Worm (Caenorhabditis elegans) whole organism, late embryonic: ENCODE data around the gene C17G10.6.

Experiments used
- C38D4.7 ChIP-seq: fragments of 200-800 bp; sonication (Bioruptor generic); optimal IDR thresholded peaks from 2 replicates; lab custom pipeline; 2018; ENCODE audit warnings: mild to moderate bottlenecking, missing genetic modification characterization, moderate library complexity, missing compliant biosample characterization
- F13H6.1 ChIP-seq: sonication (generic microtip); optimal IDR thresholded peaks from 2 replicates; lab custom pipeline; 2016; ENCODE audit warnings: missing genetic modification characterization, missing compliant biosample characterization
- K09A11.1 ChIP-seq: sonication (generic microtip); optimal IDR thresholded peaks from 2 replicates; lab custom pipeline; 2017; ENCODE audit warnings: antibody characterized with exemption, mild to moderate bottlenecking, missing genetic modification characterization, missing compliant biosample characterization; ENCODE audit not compliant: insufficient read depth
- T23F11.4 ChIP-seq: fragments of 200-800 bp; sonication (Bioruptor generic); optimal IDR thresholded peaks from 2 replicates; lab custom pipeline; 2018; ENCODE audit warnings: mild to moderate bottlenecking, missing genetic modification characterization, missing compliant biosample characterization
- Y22D7AL.16 ChIP-seq: sonication (generic microtip); optimal IDR thresholded peaks from 2 replicates; lab custom pipeline; 2016; ENCODE audit warnings: missing genetic modification characterization, missing compliant biosample characterization
- ahr-1 ChIP-seq: sonication (generic microtip); optimal IDR thresholded peaks from 2 replicates; lab custom pipeline; 2016; ENCODE audit warnings: missing genetic modification characterization, missing compliant biosample characterization
- ama-1 ChIP-seq: fragments of 150-350 bp; optimal IDR thresholded peaks from 2 replicates; lab custom pipeline; 2014
- ceh-14 ChIP-seq: sonication (generic microtip); optimal IDR thresholded peaks from 2 replicates; lab custom pipeline; 2016; ENCODE audit warnings: missing genotype, missing genetic modification characterization, missing compliant biosample characterization
- ceh-18 ChIP-seq: sonication (generic microtip); optimal IDR thresholded peaks from 2 replicates; lab custom pipeline; 2016; ENCODE audit warnings: missing genetic modification characterization, missing compliant biosample characterization
- ceh-2 ChIP-seq: sonication (generic microtip); optimal IDR thresholded peaks from 2 replicates; lab custom pipeline; 2016; ENCODE audit warnings: missing genotype, missing genetic modification characterization, missing compliant biosample characterization
- ceh-24 ChIP-seq: sonication (generic microtip); optimal IDR thresholded peaks from 2 replicates; lab custom pipeline; 2016; ENCODE audit warnings: mild to moderate bottlenecking, missing genetic modification characterization, missing compliant biosample characterization
- ceh-30 ChIP-seq: fragments of 150-350 bp; optimal IDR thresholded peaks from 2 replicates; lab custom pipeline; 2014; ENCODE audit warnings: missing biosample characterization, missing genetic modification characterization
- ceh-31 ChIP-seq: sonication (generic microtip); optimal IDR thresholded peaks from 2 replicates; lab custom pipeline; 2016; ENCODE audit warnings: missing genetic modification characterization, missing compliant biosample characterization
- ceh-34 ChIP-seq: sonication (generic microtip); optimal IDR thresholded peaks from 2 replicates; lab custom pipeline; 2016; ENCODE audit warnings: mild to moderate bottlenecking, missing genetic modification characterization, missing compliant biosample characterization
- che-1 ChIP-seq: sonication (generic microtip); optimal IDR thresholded peaks from 2 replicates; lab custom pipeline; 2016; ENCODE audit warnings: mild to moderate bottlenecking, missing genetic modification characterization, missing compliant biosample characterization
- dmd-4 ChIP-seq: sonication (generic microtip); optimal IDR thresholded peaks from 2 replicates; lab custom pipeline; 2016; ENCODE audit warnings: borderline replicate concordance, missing genetic modification characterization, missing compliant biosample characterization
- dve-1 ChIP-seq: sonication (generic microtip); optimal IDR thresholded peaks from 2 replicates; lab custom pipeline; 2017; ENCODE audit warnings: antibody characterized with exemption, mild to moderate bottlenecking, missing genetic modification characterization, missing compliant biosample characterization
- elt-4 ChIP-seq: sonication (generic microtip); optimal IDR thresholded peaks from 2 replicates; lab custom pipeline; 2016; ENCODE audit warnings: missing genetic modification characterization, missing compliant biosample characterization
- fax-1 ChIP-seq: sonication (generic microtip); optimal IDR thresholded peaks from 2 replicates; lab custom pipeline; 2016; ENCODE audit warnings: missing genotype, missing genetic modification characterization, missing compliant biosample characterization
- fkh-10 ChIP-seq: fragments of 150-350 bp; optimal IDR thresholded peaks from 2 replicates; lab custom pipeline; 2014; ENCODE audit warnings: missing biosample characterization, missing genetic modification reagents, missing genetic modification characterization
- fkh-6 ChIP-seq: sonication (generic microtip); optimal IDR thresholded peaks from 2 replicates; lab custom pipeline; 2016; ENCODE audit warnings: missing genetic modification characterization, missing compliant biosample characterization
- gmeb-2 ChIP-seq: sonication (generic microtip); optimal IDR thresholded peaks from 2 replicates; lab custom pipeline; 2016; ENCODE audit warnings: missing genetic modification characterization, inconsistent platforms, missing compliant biosample characterization
- hlh-13 ChIP-seq: fragments of 200-800 bp; sonication (Bioruptor generic); optimal IDR thresholded peaks from 2 replicates; lab custom pipeline; 2018; ENCODE audit warnings: mild to moderate bottlenecking, missing genetic modification characterization, missing compliant biosample characterization
- hlh-30 ChIP-seq: sonication (generic microtip); optimal IDR thresholded peaks from 2 replicates; lab custom pipeline; 2017; ENCODE audit warnings: antibody characterized with exemption, missing genetic modification characterization, missing compliant biosample characterization; ENCODE audit not compliant: insufficient read depth
- hlh-8 ChIP-seq: sonication (generic microtip); optimal IDR thresholded peaks from 2 replicates; lab custom pipeline; 2016; ENCODE audit warnings: missing genotype, missing genetic modification characterization, missing compliant biosample characterization
- lim-6 ChIP-seq: sonication (generic microtip); optimal IDR thresholded peaks from 2 replicates; lab custom pipeline; 2016; ENCODE audit warnings: missing genetic modification characterization, missing compliant biosample characterization
- lin-11 ChIP-seq: fragments of 200-800 bp; sonication (Bioruptor generic); optimal IDR thresholded peaks from 2 replicates; lab custom pipeline; 2018; ENCODE audit warnings: mild to moderate bottlenecking, missing genetic modification characterization, missing compliant biosample characterization
- madf-2 ChIP-seq: sonication (generic microtip); optimal IDR thresholded peaks from 2 replicates; lab custom pipeline; 2017; ENCODE audit warnings: missing genetic modification characterization, missing compliant biosample characterization
- mec-3 ChIP-seq: sonication (generic microtip); optimal IDR thresholded peaks from 2 replicates; lab custom pipeline; 2016; ENCODE audit warnings: borderline replicate concordance, missing genetic modification characterization, missing compliant biosample characterization
- nfya-1 ChIP-seq: sonication (generic microtip); optimal IDR thresholded peaks from 2 replicates; lab custom pipeline; 2017; ENCODE audit warnings: missing genetic modification characterization, mild to moderate bottlenecking, missing compliant biosample characterization, antibody characterized with exemption, moderate library complexity
- nhr-232 ChIP-seq: sonication (generic microtip); optimal IDR thresholded peaks from 2 replicates; lab custom pipeline; 2016; ENCODE audit warnings: missing genetic modification characterization, missing compliant biosample characterization
- npax-4 ChIP-seq: sonication (generic microtip); optimal IDR thresholded peaks from 2 replicates; lab custom pipeline; 2016; ENCODE audit warnings: missing genetic modification characterization, missing compliant biosample characterization
- odd-2 ChIP-seq: sonication (generic microtip); optimal IDR thresholded peaks from 2 replicates; lab custom pipeline; 2017; ENCODE audit warnings: antibody characterized with exemption, mild to moderate bottlenecking, missing genetic modification characterization, missing compliant biosample characterization
- pat-9 ChIP-seq: fragments of 200-800 bp; sonication (Bioruptor generic); optimal IDR thresholded peaks from 2 replicates; lab custom pipeline; 2018; ENCODE audit warnings: mild to moderate bottlenecking, missing genetic modification characterization, moderate library complexity, missing compliant biosample characterization
- pros-1 ChIP-seq: fragments of 150-350 bp; optimal IDR thresholded peaks from 2 replicates; lab custom pipeline; 2014; ENCODE audit warnings: missing biosample characterization, missing genetic modification reagents, missing genetic modification characterization
- ref-2 ChIP-seq: sonication (generic microtip); optimal IDR thresholded peaks from 2 replicates; lab custom pipeline; 2016; ENCODE audit warnings: missing genetic modification characterization, missing compliant biosample characterization
- sox-2 ChIP-seq: fragments of 200-800 bp; sonication (Bioruptor generic); IDR thresholded peaks from 2 replicates; pipeline ENCODE4 v1.3.6; 2022; ENCODE audit warnings: missing genetic modification reagents, missing genetic modification characterization, missing compliant biosample characterization
- sox-4 ChIP-seq: sonication (generic microtip); optimal IDR thresholded peaks from 2 replicates; lab custom pipeline; 2017; ENCODE audit warnings: mild to moderate bottlenecking, missing genetic modification characterization, inconsistent platforms, missing compliant biosample characterization
- syd-9 ChIP-seq: sonication (generic microtip); optimal IDR thresholded peaks from 2 replicates; lab custom pipeline; 2016; ENCODE audit warnings: mild to moderate bottlenecking, missing genetic modification characterization, moderate library complexity, missing compliant biosample characterization
- tbx-7 ChIP-seq: sonication (generic microtip); optimal IDR thresholded peaks from 2 replicates; lab custom pipeline; 2016; ENCODE audit warnings: missing genotype, missing genetic modification characterization, missing compliant biosample characterization
- ttx-3 ChIP-seq: sonication (generic microtip); optimal IDR thresholded peaks from 2 replicates; lab custom pipeline; 2016; ENCODE audit warnings: missing genetic modification reagents, missing genetic modification characterization, missing compliant biosample characterization
- unc-3 ChIP-seq, 2 experiments: fragments of 200-800 bp in 1 of 2; sonication (Bioruptor generic) in 1 of 2; sonication (generic microtip) in 1 of 2; conservative IDR thresholded peaks in 1 of 2; optimal IDR thresholded peaks in 1 of 2; 2 replicates each; pipeline versions ENCODE4 v1.3.6 to Lab custom; 2016 to 2022; ENCODE audit warnings: missing compliant biosample characterization in 2 of 2, missing genetic modification characterization in 2 of 2, missing genetic modification reagents in 1 of 2
- unc-42 ChIP-seq: sonication (generic microtip); optimal IDR thresholded peaks from 2 replicates; lab custom pipeline; 2016; ENCODE audit warnings: missing genotype, missing genetic modification characterization, missing compliant biosample characterization
- zip-5 ChIP-seq: sonication (generic microtip); optimal IDR thresholded peaks from 2 replicates; lab custom pipeline; 2016; ENCODE audit warnings: missing genetic modification characterization, missing compliant biosample characterization
- ztf-16 ChIP-seq: sonication (generic microtip); optimal IDR thresholded peaks from 2 replicates; lab custom pipeline; 2017; ENCODE audit warnings: missing genetic modification characterization, missing compliant biosample characterization

The C17G10.6 gene

ce11 chrII:5649236-5650004, 46.3 kb upstream of the C17G10.6 start, which contains the start of the genes sam-4, F59E12.17 and zyg-1 (continued):
- no peak for TF ChIP-seq dmd-4 (tag; lab: Kevin White, UChicago)
- peak; percentile 38 for TF ChIP-seq ref-2 (tag; lab: Kevin White, UChicago)
- TF ChIP-seq hlh-8, result no peak
- no peak for TF ChIP-seq lin-11 (tag; lab: Kevin White, UChicago)
- TF ChIP-seq nfya-1 (tag; lab: Kevin White, UChicago), result peak; percentile 54
- no peak for TF ChIP-seq ceh-24
- no peak for TF ChIP-seq fkh-10 (GFP tag; lab: Kevin White, UChicago)
- TF ChIP-seq F13H6.1 (tag; lab: Kevin White, UChicago), result peak; percentile 20
- TF ChIP-seq lim-6 (tag; lab: Kevin White, UChicago), result no peak
- TF ChIP-seq mec-3 (tag; lab: Kevin White, UChicago), result no peak
- TF ChIP-seq unc-3 (GFP tag; conservative IDR thresholded peaks at IDR 0.05; lab: Robert Waterston, UW), result no peak
- TF ChIP-seq unc-3 (tag; optimal IDR thresholded peaks at IDR 0.05; lab: Kevin White, UChicago), result no peak
- no peak for TF ChIP-seq K09A11.1 (tag; lab: Kevin White, UChicago)
- no peak for TF ChIP-seq ztf-16 (tag; lab: Kevin White, UChicago)
- TF ChIP-seq Y22D7AL.16 (tag; lab: Kevin White, UChicago), result no peak
- no peak for TF ChIP-seq syd-9 (tag; lab: Kevin White, UChicago)
- no peak for TF ChIP-seq hlh-30 (tag; lab: Kevin White, UChicago)
- TF ChIP-seq tbx-7 (tag; lab: Kevin White, UChicago), result peak; percentile 11
- TF ChIP-seq sox-2, result no peak
- no peak for TF ChIP-seq ama-1
- no peak for TF ChIP-seq T23F11.4 (GFP tag; lab: Kevin White, UChicago)
- TF ChIP-seq C38D4.7 (GFP tag; lab: Kevin White, UChicago), result no peak
- no peak for TF ChIP-seq ahr-1
- TF ChIP-seq ceh-34 (tag; lab: Kevin White, UChicago), result no peak
- TF ChIP-seq ceh-18 (tag; lab: Kevin White, UChicago), result no peak
- TF ChIP-seq ceh-31 (tag; lab: Kevin White, UChicago), result peak; percentile 90
- TF ChIP-seq ceh-14, result peak; percentile 29
- TF ChIP-seq fkh-6 (tag; lab: Kevin White, UChicago), result no peak
- no peak for TF ChIP-seq ttx-3
- TF ChIP-seq elt-4 (tag; lab: Kevin White, UChicago), result no peak
- no peak for TF ChIP-seq ceh-30 (tag; lab: Kevin White, UChicago)
- no peak for TF ChIP-seq pat-9 (tag; lab: Kevin White, UChicago)
- no peak for TF ChIP-seq odd-2 (tag; lab: Kevin White, UChicago)
- no peak for TF ChIP-seq sox-4 (tag; lab: Kevin White, UChicago)
- peak; percentile 20 for TF ChIP-seq zip-5 (tag; lab: Kevin White, UChicago)
- no peak for TF ChIP-seq hlh-13 (GFP tag; lab: Kevin White, UChicago)
- TF ChIP-seq dve-1 (tag; lab: Kevin White, UChicago), result no peak
- no peak for TF ChIP-seq fax-1
- TF ChIP-seq unc-42 (tag; lab: Kevin White, UChicago), result no peak
- TF ChIP-seq madf-2 (tag; lab: Kevin White, UChicago), result no peak
- TF ChIP-seq ceh-2 (tag; lab: Kevin White, UChicago), result peak; percentile 78
- no peak for TF ChIP-seq che-1
- TF ChIP-seq pros-1, result no peak
- no peak for TF ChIP-seq gmeb-2
- no peak for TF ChIP-seq nhr-232 (tag; lab: Kevin White, UChicago)
- TF ChIP-seq npax-4 (tag; lab: Kevin White, UChicago), result no peak
